Worm (Caenorhabditis elegans): ENCODE data around the gene T22D1.5.

T22D1.5 gene

ce11 chrIV:6878912-6879554 is 24.7 kb upstream of the T22D1.5 start (continued):
- TF ChIP-seq lsy-12 (tag; optimal IDR thresholded peaks at IDR 0.05): no peak
- TF ChIP-seq skn-1 (tag; optimal IDR thresholded peaks at IDR 0.05): peak; percentile 10
- no peak for TF ChIP-seq fos-1 (tag; optimal IDR thresholded peaks at IDR 0.05)
- TF ChIP-seq fkh-2 (tag; optimal IDR thresholded peaks at IDR 0.05): peak; percentile 15
- no peak for TF ChIP-seq nhr-43 (tag; optimal IDR thresholded peaks at IDR 0.05; ENCODE audit: poor library complexity, severe bottlenecking)
- peak; percentile 82 for TF ChIP-seq nfya-1 (tag; optimal IDR thresholded peaks at IDR 0.05; ENCODE audit: insufficient read depth)
- no peak for TF ChIP-seq ceh-28 (tag; optimal IDR thresholded peaks at IDR 0.05)
- no peak for TF ChIP-seq mdl-1 (tag; optimal IDR thresholded peaks at IDR 0.05)
- TF ChIP-seq sea-2 (GFP tag; optimal IDR thresholded peaks at IDR 0.05): no peak
- TF ChIP-seq nhr-77 (tag; optimal IDR thresholded peaks at IDR 0.05): no peak
- no peak for TF ChIP-seq nhr-12 (tag; optimal IDR thresholded peaks at IDR 0.05)
- TF ChIP-seq elt-1 (tag; optimal IDR thresholded peaks at IDR 0.05): no peak

ce11 chrIV:6879666-6880210 is 24.0 kb upstream of the T22D1.5 start:
- no peak for TF ChIP-seq ZK546.5 (tag; optimal IDR thresholded peaks at IDR 0.05)
- no peak for TF ChIP-seq zag-1 (tag; optimal IDR thresholded peaks at IDR 0.05)
- TF ChIP-seq nhr-12 (tag; optimal IDR thresholded peaks at IDR 0.05): no peak
- no peak for TF ChIP-seq elt-1 (tag; optimal IDR thresholded peaks at IDR 0.05)
- TF ChIP-seq egl-5 (tag; optimal IDR thresholded peaks at IDR 0.05): no peak
- no peak for TF ChIP-seq ceh-82 (tag; optimal IDR thresholded peaks at IDR 0.05)
- TF ChIP-seq lin-39 (tag; optimal IDR thresholded peaks at IDR 0.05): no peak
- TF ChIP-seq lsy-12 (tag; optimal IDR thresholded peaks at IDR 0.05): no peak
- no peak for TF ChIP-seq ztf-4 (tag; optimal IDR thresholded peaks at IDR 0.05)
- TF ChIP-seq unc-39 (tag; optimal IDR thresholded peaks at IDR 0.05): no peak
- TF ChIP-seq fos-1 (tag; optimal IDR thresholded peaks at IDR 0.05): no peak
- no peak for TF ChIP-seq fkh-2 (tag; optimal IDR thresholded peaks at IDR 0.05)
- TF ChIP-seq pqm-1 (tag; optimal IDR thresholded peaks at IDR 0.05): no peak
- TF ChIP-seq lin-15B (tag; optimal IDR thresholded peaks at IDR 0.05): no peak
- no peak for TF ChIP-seq R02D3.7 (tag; optimal IDR thresholded peaks at IDR 0.05)
- TF ChIP-seq mdl-1 (tag; optimal IDR thresholded peaks at IDR 0.05): no peak

- TF ChIP-seq pqm-1 (tag; optimal IDR thresholded peaks at IDR 0.05) (peak; percentile 97), jun-1 (tag; optimal IDR thresholded peaks at IDR 0.05) (peak; percentile 53), pha-4 (tag; optimal IDR thresholded peaks at IDR 0.05) (peak; percentile 4), nhr-25 (tag; optimal IDR thresholded peaks at IDR 0.05) (no peak), elt-2 (tag; optimal IDR thresholded peaks at IDR 0.05) (peak; percentile 98)
Observed at ce11 chrIV:6880415-6880814, 23.3 kb upstream of the T22D1.5 start.

- TF ChIP-seq nfya-1 (tag; optimal IDR thresholded peaks at IDR 0.05; ENCODE audit: insufficient read depth) (peak; percentile 82), lin-15B (tag; optimal IDR thresholded peaks at IDR 0.05) (peak; percentile 27), nhr-67 (tag; optimal IDR thresholded peaks at IDR 0.05) (no peak), fkh-10 (GFP tag; optimal IDR thresholded peaks at IDR 0.05) (peak; percentile 8), elt-1 (tag; optimal IDR thresholded peaks at IDR 0.05) (no peak), lin-39 (tag; optimal IDR thresholded peaks at IDR 0.05) (peak; percentile 65), nhr-23 (tag; optimal IDR thresholded peaks at IDR 0.05) (no peak), ama-1 (optimal IDR thresholded peaks at IDR 0.05) (no peak), mdl-1 (tag; optimal IDR thresholded peaks at IDR 0.05) (peak; percentile 32), fkh-2 (tag; optimal IDR thresholded peaks at IDR 0.05) (peak; percentile 26), nhr-11 (tag; optimal IDR thresholded peaks at IDR 0.05) (peak; percentile 31), lsy-12 (tag; optimal IDR thresholded peaks at IDR 0.05) (no peak), ceh-28 (tag; optimal IDR thresholded peaks at IDR 0.05) (peak; percentile 39), nhr-43 (tag; optimal IDR thresholded peaks at IDR 0.05; ENCODE audit: poor library complexity, severe bottlenecking) (no peak), egl-27 (tag; optimal IDR thresholded peaks at IDR 0.05) (no peak), pha-4 (tag; optimal IDR thresholded peaks at IDR 0.05) (peak; percentile 87), mml-1 (tag; optimal IDR thresholded peaks at IDR 0.05) (peak; percentile 62)
Observed at ce11 chrIV:6881183-6881582, 22.6 kb upstream of the T22D1.5 start.

ce11 chrIV:6883342-6883741 is 20.4 kb upstream of the T22D1.5 start, which contains the start of gene tre-2:
tre-2 (minus strand) TSS chrIV:6883442.
- TF ChIP-seq nhr-12 (tag; optimal IDR thresholded peaks at IDR 0.05): no peak

All from whole organism, L3 larva.